Fruit fly (Drosophila melanogaster): Measurements from ENCODE around the gene CG17359.
A peak's percentile ranks its signal among the peaks of the same experiment; 100 is the strongest.

- TF ChIP-seq CTCF (optimal IDR thresholded peaks at IDR 0.05): peak in 1 of 2 experiments; percentile 4
- TF ChIP-seq CG8478 (optimal IDR thresholded peaks at IDR 0.05): no peak
These were observed 3.6 kb upstream of the CG17359 start for dm6 chr3L:14002524-14003135.
